Worm (Caenorhabditis elegans) whole organism, early embryonic: ENCODE measurements around the gene sfxn-1.1.

Source experiments
- B0310.2 ChIP-seq: sonication (generic microtip); optimal IDR thresholded peaks from 2 replicates; lab custom pipeline; 2016; ENCODE audit warnings: mild to moderate bottlenecking, missing genetic modification characterization, missing compliant biosample characterization
- F13C5.2 ChIP-seq: sonication (generic microtip); optimal IDR thresholded peaks from 2 replicates; lab custom pipeline; 2017; ENCODE audit warnings: mild to moderate bottlenecking, missing genetic modification characterization, inconsistent platforms, missing compliant biosample characterization
- aly-1 ChIP-seq: sonication (generic microtip); optimal IDR thresholded peaks from 2 replicates; lab custom pipeline; 2016; ENCODE audit warnings: missing genetic modification characterization, missing compliant biosample characterization
- ama-1 ChIP-seq: fragments of 150-350 bp; optimal IDR thresholded peaks from 2 replicates; lab custom pipeline; 2014
- ceh-13 ChIP-seq: fragments of 200-800 bp; sonication (Bioruptor generic); optimal IDR thresholded peaks from 2 replicates; lab custom pipeline; 2018; ENCODE audit warnings: mild to moderate bottlenecking, missing genetic modification characterization, missing compliant biosample characterization
- ceh-36 ChIP-seq: sonication (generic microtip); optimal IDR thresholded peaks from 2 replicates; lab custom pipeline; 2016; ENCODE audit warnings: missing genetic modification characterization, inconsistent platforms, missing compliant biosample characterization
- ets-7 ChIP-seq: sonication (generic microtip); optimal IDR thresholded peaks from 2 replicates; lab custom pipeline; 2016; ENCODE audit warnings: missing genotype, missing genetic modification characterization, missing compliant biosample characterization
- flt-1 ChIP-seq: fragments of 200-800 bp; sonication (Bioruptor generic); IDR thresholded peaks from 2 replicates; pipeline ENCODE4 v1.3.6; 2022; ENCODE audit warnings: missing genetic modification characterization, missing compliant biosample characterization
- hmbx-1 ChIP-seq: sonication (generic microtip); optimal IDR thresholded peaks from 2 replicates; lab custom pipeline; 2016; ENCODE audit warnings: mild to moderate bottlenecking, missing genetic modification characterization, missing compliant biosample characterization
- hmg-4 ChIP-seq: fragments of 200-800 bp; sonication (Bioruptor generic); optimal IDR thresholded peaks from 2 replicates; lab custom pipeline; 2018; ENCODE audit warnings: mild to moderate bottlenecking, missing genetic modification characterization, missing compliant biosample characterization
- hnd-1 ChIP-seq: sonication (generic microtip); optimal IDR thresholded peaks from 2 replicates; lab custom pipeline; 2016; ENCODE audit warnings: missing genetic modification characterization, missing compliant biosample characterization
- pes-1 ChIP-seq: fragments of 200-800 bp; sonication (Bioruptor generic); IDR thresholded peaks from 2 replicates; pipeline ENCODE4 v1.3.6; 2022; ENCODE audit warnings: missing genetic modification reagents, missing genetic modification characterization, missing compliant biosample characterization
- scrt-1 ChIP-seq: fragments of 200-800 bp; sonication (Bioruptor generic); IDR thresholded peaks from 2 replicates; pipeline ENCODE4 v1.3.6; 2022; ENCODE audit warnings: missing genetic modification characterization, missing compliant biosample characterization
- sea-1 ChIP-seq: fragments of 200-800 bp; sonication (Bioruptor generic); conservative IDR thresholded peaks from 2 replicates; pipeline ENCODE4 v1.3.6; 2022; ENCODE audit warnings: missing genetic modification characterization, missing compliant biosample characterization
- tbx-11 ChIP-seq: fragments of 200-800 bp; sonication (Bioruptor generic); IDR thresholded peaks from 2 replicates; pipeline ENCODE4 v1.3.6; 2022; ENCODE audit warnings: missing genetic modification characterization, missing compliant biosample characterization
- tbx-37 ChIP-seq: fragments of 200-800 bp; sonication (Bioruptor generic); conservative IDR thresholded peaks from 2 replicates; pipeline ENCODE4 v1.3.6; 2022; ENCODE audit warnings: missing genetic modification reagents, missing genetic modification characterization, missing compliant biosample characterization
- tra-4 ChIP-seq: sonication (generic microtip); optimal IDR thresholded peaks from 2 replicates; lab custom pipeline; 2017; ENCODE audit warnings: missing genetic modification characterization, missing compliant biosample characterization

sfxn-1.1 gene

ce11 chrII:9477567-9477966, 41.1 kb downstream of the sfxn-1.1 start, which contains the start of gene chil-27:
chil-27 (plus strand) TSS chrII:9477867.
- TF ChIP-seq aly-1 (tag; lab: Kevin White, UChicago) (no peak), tra-4 (tag; lab: Kevin White, UChicago) (no peak), hmg-4 (GFP tag; lab: Kevin White, UChicago) (no peak), F13C5.2 (tag; lab: Kevin White, UChicago) (no peak), scrt-1 (GFP tag; lab: Robert Waterston, UW) (no peak), tbx-37 (GFP tag; lab: Robert Waterston, UW) (no peak), ceh-36 (tag; lab: Kevin White, UChicago) (no peak), ets-7 (tag; lab: Kevin White, UChicago) (no peak), flt-1 (GFP tag; lab: Robert Waterston, UW) (no peak), pes-1 (no peak), tbx-11 (no peak)

- no peak for TF ChIP-seq F13C5.2 (tag; lab: Kevin White, UChicago)
- TF ChIP-seq B0310.2 (tag; lab: Kevin White, UChicago), result no peak
- no peak for TF ChIP-seq hmbx-1 (tag; lab: Kevin White, UChicago)
- no peak for TF ChIP-seq hmg-4 (GFP tag; lab: Kevin White, UChicago)
- TF ChIP-seq ets-7 (tag; lab: Kevin White, UChicago), result no peak
- TF ChIP-seq flt-1 (GFP tag; lab: Robert Waterston, UW), result no peak
- no peak for TF ChIP-seq sea-1 (GFP tag; lab: Robert Waterston, UW)
- no peak for TF ChIP-seq tbx-11
- no peak for TF ChIP-seq tbx-37 (GFP tag; lab: Robert Waterston, UW)
Measured at ce11 chrII:9474367-9475105, 44.1 kb downstream of the sfxn-1.1 start, which contains the start of the genes chil-25 and chil-26. chil-25 (minus strand) TSS chrII:9474467. chil-26 (plus strand) TSS chrII:9475055.

ce11 chrII:9470027-9470426, 48.7 kb downstream of the sfxn-1.1 start, which contains the start of gene T19H5.6:
T19H5.6 (minus strand) TSS chrII:9470221.
- TF ChIP-seq hnd-1 (tag; lab: Kevin White, UChicago) (no peak), hmg-4 (GFP tag; lab: Kevin White, UChicago) (no peak), ama-1 (lab: Kevin White, UChicago) (no peak), flt-1 (GFP tag; lab: Robert Waterston, UW) (no peak), tbx-37 (GFP tag; lab: Robert Waterston, UW) (no peak), scrt-1 (GFP tag; lab: Robert Waterston, UW) (no peak), sea-1 (GFP tag; lab: Robert Waterston, UW) (no peak), B0310.2 (tag; lab: Kevin White, UChicago) (no peak), tra-4 (tag; lab: Kevin White, UChicago) (no peak), tbx-11 (no peak), aly-1 (tag; lab: Kevin White, UChicago) (no peak), pes-1 (no peak), F13C5.2 (tag; lab: Kevin White, UChicago) (no peak)

ce11 chrII:9468414-9468813, 50.3 kb downstream of the sfxn-1.1 start, which contains the start of gene chil-23:
chil-23 (minus strand) TSS chrII:9468611.
- no peak for TF ChIP-seq ceh-36 (tag; lab: Kevin White, UChicago)
- no peak for TF ChIP-seq tbx-11
- TF ChIP-seq hmg-4 (GFP tag; lab: Kevin White, UChicago), result no peak
- no peak for TF ChIP-seq flt-1 (GFP tag; lab: Robert Waterston, UW)
- no peak for TF ChIP-seq ceh-13 (GFP tag; lab: Kevin White, UChicago)
- no peak for TF ChIP-seq hmbx-1 (tag; lab: Kevin White, UChicago)
- TF ChIP-seq hnd-1 (tag; lab: Kevin White, UChicago), result no peak
- no peak for TF ChIP-seq scrt-1 (GFP tag; lab: Robert Waterston, UW)
- no peak for TF ChIP-seq tbx-37 (GFP tag; lab: Robert Waterston, UW)
- no peak for TF ChIP-seq F13C5.2 (tag; lab: Kevin White, UChicago)
- TF ChIP-seq B0310.2 (tag; lab: Kevin White, UChicago), result no peak
- TF ChIP-seq aly-1 (tag; lab: Kevin White, UChicago), result no peak
- no peak for TF ChIP-seq tra-4 (tag; lab: Kevin White, UChicago)
- no peak for TF ChIP-seq sea-1 (GFP tag; lab: Robert Waterston, UW)
